Fruit fly (Drosophila melanogaster) ovary, adult (tissue): ENCODE results near the gene CG2004.

ENCODE experiments used
- CG17801 ChIP-seq: fragments of 200-800 bp; optimal IDR thresholded peaks from 2 replicates; lab custom pipeline; 2019; ENCODE audit warnings: missing biosample characterization, mild to moderate bottlenecking, missing genetic modification characterization, moderate library complexity; ENCODE audit not compliant: partially characterized antibody

CG2004 gene

DNA sequence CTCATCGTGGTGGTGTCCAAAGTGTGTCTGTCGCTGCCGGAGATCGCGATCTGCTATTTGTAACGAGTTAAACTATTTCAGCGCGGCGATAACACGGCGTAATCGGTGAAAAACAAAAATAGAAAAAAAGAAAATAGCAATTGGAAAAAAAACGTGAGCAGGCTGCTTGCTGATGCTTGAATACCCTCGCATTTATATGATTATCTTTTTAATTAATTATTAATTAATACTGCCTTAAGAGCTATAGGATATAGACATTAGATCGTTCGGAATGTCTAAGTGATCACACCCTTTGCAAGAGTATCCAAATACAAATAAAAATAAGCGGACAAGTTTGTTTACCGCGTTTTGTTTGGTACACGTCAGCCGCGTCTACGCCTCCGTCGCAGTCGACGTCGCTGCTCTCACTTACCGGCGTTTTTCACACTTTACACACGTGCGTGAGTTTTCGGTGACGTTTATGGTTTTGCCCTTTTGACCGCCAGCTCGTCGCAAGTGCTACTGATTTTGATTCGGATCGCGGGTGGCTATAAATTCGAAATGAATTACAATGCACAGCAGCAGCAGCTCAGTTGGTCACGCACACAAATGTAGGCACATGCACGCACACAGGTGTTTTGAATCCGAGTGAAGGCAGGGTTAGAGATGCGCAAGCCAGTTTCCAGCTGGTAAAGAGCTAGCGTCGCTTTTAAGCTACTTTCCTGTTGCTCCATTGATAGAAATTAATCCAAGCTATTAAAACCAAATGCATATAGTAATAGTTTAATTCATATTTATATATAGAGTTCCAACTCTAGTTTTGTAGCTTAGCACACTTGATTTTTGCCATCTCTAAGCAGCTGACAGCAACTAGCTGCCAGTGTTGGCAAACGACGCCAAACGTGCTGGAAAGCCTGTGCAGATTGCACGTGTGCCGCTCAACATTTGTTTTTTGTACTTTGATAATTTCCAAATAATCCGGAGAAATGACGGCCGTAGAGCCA is at the start of gene CG2004, which contains the start of gene CG1785:
Gene CG2004, minus strand, starts transcription at position 861 of the 983 bp plus-strand sequence.
Gene CG1785, plus strand, starts transcription at position 873 of the 983 bp plus-strand sequence.
- TF ChIP-seq CG17801 = peak; percentile 92

DNA sequence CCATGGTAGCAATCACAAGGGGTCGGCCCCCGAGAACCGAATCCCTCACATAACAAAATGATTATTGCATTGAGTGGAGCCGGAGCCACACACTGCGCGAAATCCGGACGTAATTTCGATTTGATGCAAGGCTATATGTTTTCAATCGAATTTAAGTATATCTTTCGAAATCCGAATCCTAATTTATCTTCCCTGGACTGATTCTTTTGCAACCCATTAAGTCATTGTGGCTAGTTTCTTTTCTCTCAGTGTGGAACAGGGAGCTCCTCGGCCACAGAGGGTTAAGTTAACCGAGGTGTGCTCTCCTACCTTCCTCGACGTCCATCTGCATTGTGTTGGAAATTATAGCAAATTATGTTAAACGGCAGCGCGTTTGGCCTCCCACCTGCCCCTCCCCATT is 47.5 kb upstream of the CG2004 start:
- TF ChIP-seq CG17801 = no peak

DNA sequence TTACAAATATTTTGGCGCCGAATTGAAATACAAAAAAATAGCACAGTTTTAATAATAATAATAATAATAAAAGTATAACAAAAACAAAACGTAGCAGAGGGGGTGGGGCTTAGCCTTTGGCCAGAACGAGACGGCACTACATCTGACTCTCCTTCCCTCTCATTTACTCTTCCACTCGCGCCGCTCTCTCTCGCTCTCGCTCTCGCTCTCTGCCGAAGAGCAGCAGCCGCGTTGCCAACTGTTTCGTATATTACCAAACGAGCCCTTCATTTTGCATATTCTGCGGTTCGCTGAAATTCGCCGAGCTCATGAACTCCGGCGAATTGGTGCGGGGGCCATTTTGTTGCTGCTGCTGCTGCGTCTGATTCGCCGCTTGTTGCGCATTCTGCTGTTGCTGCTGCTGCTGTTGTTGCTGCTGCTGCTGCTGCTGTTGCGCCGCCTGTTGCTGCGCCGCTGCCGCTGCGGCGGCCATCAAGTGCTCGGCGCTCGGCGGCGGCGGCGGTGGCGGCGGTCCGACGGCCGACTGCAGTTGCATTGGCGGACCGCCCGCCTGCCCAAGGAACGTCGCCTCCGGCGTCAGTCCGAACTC is 43.1 kb upstream of the CG2004 start:
- no peak for TF ChIP-seq CG17801

DNA sequence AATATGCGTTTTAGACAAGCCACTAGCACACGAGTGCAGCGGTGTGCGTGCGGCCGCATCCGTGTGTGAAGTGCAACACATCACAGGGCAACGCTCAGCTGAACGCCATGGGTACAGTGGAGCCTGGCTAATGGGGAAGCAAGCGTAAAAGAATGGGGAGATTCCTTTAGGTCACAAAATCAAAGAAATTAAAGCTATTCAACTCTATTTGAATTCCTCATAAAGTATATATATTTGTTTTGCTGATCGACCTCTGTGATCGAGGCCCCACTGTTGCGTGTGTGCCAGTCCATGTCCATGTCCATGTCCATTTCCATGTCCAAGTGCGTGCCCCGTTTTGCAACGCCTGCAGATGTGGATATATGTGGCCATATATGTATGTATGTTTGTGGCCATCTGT is 40.6 kb upstream of the CG2004 start:
- TF ChIP-seq CG17801 = no peak

DNA sequence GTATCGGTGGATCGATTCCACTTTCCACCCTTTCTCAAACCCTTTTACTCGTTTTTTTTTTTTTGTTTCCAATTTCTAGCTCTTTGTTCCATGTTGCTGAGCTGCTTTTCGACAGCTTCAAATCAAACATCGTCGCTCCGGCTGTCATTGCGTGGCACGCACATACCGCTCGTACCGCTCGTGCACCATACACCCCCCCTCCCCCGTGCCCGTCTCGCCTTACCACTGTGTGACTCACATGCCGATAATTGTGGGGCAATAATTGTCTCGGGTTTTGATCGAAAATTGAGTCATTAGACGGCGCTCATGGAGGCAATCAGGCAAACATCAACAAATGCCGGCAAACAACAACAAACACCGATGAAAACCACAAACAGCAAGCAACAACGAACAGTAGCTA is 39.0 kb upstream of the CG2004 start:
- no peak for TF ChIP-seq CG17801

DNA sequence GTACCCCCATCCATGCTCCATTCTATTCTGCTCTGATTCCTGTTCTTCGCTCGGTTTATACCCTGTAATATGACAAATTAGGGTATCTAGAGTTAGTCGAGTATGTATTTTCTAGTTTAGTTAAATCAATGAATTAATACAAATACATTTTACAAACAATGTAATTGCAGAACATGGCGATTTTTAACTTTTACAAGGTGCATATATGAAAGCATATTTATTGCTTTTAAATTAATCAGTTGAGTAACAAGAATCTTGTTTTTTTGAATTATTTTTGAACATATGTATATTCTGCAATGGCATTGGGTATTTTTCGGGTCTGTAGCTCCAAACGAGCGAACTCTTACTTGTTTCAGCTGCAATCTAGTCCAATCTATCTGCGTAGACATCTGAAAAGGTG is 32.9 kb upstream of the CG2004 start:
- TF ChIP-seq CG17801 = no peak

DNA sequence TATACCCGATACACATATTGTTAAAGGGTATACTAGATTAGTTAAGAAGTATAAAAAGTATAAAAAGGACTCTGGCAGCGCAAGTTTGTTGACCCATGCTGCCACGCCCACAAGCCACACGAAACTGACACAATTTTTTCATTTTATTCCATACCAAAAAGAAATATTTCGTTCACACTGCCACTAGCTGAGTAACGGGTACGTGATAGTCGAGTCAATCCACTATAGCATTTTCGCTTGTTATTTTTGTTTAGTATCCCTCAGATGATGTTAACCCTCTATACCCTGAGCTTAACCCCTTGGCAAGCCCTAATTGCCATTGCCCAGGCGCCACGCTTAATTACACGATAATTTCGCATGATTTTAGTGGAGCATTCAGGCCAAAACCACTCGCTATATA is 32.2 kb upstream of the CG2004 start:
- TF ChIP-seq CG17801 = no peak

DNA sequence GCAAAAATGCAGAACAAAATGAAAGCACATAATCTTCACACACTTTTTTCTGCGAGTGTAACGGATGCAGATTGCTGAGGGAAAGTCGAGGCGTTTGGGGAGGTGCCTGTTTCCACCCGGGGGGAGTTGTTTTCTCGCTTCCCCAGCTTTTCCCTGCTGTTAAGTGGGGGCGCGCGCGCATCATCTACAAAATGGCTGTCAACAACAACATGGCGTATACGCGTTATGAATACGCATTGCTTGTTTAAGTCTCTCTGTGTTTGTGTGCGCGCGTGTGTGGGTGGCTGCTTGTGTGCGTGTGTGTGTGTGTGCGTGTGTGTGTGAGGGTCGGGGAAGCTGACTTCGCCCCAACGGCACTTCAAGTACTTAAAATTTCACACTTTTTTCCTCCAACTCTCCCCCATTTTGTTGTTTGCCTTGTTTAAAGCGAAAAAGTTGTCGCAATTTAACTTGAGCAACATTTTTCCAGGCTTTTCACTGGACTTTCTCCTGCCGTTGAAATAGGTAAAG is 28.8 kb upstream of the CG2004 start:
- no peak for TF ChIP-seq CG17801

DNA sequence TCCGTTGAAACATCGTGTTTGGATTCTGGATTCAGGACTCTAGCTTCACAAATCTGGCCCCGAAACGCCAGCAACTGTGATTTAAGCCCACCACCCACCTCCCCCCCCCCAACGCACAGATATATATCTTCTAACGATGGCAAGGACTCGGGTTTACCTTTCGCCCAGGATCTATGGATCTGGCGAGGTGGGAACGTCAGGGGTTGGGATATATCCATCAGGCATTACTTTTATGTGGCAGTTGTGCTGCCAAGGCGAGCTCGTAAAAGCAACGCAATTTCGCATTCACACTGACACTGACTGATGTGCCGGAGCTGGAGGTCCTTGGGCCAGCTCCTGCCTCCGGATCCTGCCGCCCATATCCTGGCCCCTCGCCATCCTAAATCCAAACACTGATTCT is 17.7 kb upstream of the CG2004 start:
- TF ChIP-seq CG17801 = no peak

DNA sequence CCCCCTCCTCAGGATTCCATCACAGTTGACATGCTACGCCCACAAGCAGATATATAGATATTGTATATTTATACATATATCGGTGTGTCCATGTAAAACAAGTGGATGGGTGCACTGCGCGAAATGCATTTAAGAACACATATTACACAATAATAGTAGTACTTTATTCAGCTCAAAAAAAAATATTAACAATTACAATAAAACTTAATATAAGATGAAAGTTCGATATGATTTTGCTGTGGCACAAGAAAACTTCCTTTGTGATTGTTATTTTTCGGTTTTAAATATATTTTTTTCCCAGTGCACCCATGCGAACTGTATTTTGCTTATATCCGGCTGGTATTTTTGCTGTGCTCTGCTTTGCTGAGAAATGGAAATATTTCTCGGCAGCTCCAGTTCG is 16.7 kb upstream of the CG2004 start:
- TF ChIP-seq CG17801 = no peak

DNA sequence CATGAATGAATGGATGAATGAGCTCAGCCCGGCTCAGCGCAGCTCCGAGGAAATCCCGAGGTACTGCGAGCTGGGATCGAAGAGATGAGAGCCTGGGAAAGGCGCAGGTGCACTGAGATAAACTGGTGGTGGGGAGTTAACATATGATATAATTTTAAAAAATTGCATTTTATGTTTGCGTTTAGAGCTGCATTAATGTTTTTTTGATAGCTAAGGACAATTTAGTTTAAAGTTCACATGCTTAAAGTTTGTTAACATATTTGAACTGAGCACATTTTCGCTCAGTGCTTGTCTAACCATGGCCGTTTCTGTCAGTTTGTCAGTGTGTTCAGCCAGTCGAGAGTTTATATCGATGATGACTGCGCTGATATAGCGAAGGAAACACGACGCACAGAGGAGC is 15.6 kb upstream of the CG2004 start:
- TF ChIP-seq CG17801 = no peak

DNA sequence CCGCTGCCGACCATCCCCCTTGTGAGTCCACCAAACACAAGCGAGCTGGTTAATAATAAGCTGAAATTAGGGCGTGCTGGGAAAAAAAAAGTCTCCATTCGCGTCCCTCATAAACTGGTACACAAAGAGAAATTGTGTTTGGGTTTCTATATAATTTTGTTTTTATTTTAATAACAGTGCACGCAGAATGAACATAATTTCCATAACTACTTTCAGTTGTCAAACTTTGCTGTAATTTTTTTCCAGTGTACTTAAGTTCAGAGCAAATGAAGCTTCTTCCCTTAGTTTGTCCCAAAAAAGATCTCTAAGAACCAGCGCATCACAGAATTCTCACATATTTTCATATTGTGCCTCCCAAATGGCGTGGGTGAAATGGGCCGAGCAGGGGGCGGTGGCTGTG is 13.3 kb upstream of the CG2004 start:
- no peak for TF ChIP-seq CG17801

DNA sequence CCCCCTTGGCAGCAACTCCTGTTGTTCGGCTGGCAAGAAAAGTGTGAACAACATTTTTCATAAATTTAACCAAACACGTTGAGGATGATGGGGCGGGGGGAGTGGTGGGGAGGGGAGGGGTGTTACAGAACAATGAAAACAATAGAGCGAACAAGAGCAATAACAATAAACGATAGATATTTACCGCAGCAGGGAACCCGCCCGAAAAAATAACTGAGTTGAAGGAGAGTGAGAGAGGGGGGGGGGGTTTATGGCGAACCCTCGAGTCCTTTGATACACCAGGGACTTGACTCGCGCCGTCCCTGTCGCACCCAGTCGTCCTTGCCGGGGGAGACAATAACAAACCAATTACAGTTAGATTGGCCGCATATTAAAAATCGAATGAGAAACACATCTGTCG is 12.1 kb upstream of the CG2004 start:
- no peak for TF ChIP-seq CG17801

DNA sequence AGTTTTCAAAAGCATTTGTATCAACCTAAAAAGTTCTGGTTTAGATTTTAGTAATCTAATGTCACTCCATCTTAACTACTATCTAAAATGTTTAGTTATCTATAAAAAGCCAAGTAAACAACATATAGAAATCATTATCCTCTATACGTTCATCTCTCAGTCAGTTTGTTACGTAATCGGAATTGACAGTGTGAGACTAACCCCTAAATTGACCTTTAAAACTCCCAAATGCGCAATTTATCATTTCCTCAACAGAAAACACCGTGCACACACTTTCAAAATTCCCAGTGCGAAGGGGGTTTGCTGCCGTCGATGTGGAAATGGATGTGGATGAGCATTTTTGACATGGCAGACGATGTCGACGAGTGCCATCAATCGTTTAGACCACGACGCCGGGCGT is 10.5 kb upstream of the CG2004 start:
- TF ChIP-seq CG17801 = no peak

DNA sequence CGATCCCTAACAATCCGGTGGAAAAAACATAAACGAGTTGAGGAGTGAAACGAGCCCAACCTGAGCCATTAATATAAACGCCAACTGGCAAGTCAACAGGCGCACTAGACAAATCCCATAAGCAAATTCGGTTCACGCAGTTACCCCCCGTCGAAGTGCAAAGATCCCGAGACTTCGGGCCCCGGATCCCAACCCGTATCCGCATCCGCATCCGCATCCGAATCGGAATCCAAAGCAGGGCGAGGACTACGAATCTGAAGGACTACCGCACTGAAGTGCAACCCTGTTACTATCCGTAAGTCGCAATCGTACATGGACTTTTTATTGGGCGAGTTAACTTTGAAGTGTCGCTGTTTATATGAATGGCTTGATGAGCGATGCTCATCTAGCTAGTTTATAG is 10.1 kb upstream of the CG2004 start:
- TF ChIP-seq CG17801 = no peak

DNA sequence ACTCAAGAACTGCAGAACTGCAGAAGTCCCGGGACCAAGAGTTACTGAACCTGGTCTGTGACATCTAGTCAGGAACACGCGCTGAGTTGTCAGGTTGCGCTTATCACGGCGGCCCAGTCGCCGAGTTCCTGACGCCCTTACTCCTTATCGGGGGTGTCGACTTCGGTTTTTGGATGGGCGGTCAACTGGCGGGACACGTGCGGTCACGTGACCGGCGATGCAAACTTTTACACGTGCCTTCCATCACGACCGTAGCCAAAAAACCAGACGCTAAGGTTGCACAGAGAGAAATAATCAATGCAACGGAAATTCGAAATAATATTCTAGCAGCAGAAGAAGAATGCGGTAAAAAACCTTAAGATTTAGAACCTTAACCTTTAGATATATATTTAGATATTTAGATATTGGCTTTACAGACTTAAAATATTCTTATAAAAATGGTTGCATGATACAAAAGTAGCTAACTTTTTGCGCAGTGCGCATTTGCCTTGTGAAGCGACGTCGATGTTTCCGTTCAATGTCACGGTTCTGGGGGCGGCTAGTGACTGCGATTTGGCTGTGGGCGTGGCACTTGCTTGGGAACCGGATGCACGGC is 8.8 kb upstream of the CG2004 start:
- no peak for TF ChIP-seq CG17801

DNA sequence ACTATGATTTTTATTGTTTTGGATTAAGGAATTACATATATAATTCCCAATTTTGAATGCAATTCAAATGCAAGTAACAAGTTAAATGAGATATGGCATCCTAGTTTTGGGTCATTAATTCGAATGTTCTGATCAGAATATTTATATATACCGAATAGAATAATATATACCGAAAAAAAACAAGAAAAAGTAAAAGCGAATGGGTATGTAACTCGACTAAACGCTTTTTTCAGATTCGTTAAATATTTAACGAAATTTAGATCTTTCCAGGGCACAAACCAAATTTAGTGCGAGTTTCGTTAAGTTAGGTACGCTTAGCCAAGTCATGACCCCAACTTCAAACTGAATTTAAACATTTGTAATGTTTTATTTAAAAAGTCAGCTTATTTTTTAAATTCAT is 6.8 kb upstream of the CG2004 start:
- TF ChIP-seq CG17801 = peak; percentile 7
